Worm (Caenorhabditis elegans) whole organism, late embryonic: ENCODE results near the gene B0495.7.

ENCODE experiments used
- ama-1 ChIP-seq: fragments of 150-350 bp; optimal IDR thresholded peaks from 2 replicates; lab custom pipeline; 2014
- hlh-30 ChIP-seq: sonication (generic microtip); optimal IDR thresholded peaks from 2 replicates; lab custom pipeline; 2017; ENCODE audit warnings: antibody characterized with exemption, missing genetic modification characterization, missing compliant biosample characterization; ENCODE audit not compliant: insufficient read depth
- hlh-8 ChIP-seq: sonication (generic microtip); optimal IDR thresholded peaks from 2 replicates; lab custom pipeline; 2016; ENCODE audit warnings: missing genotype, missing genetic modification characterization, missing compliant biosample characterization
- nhr-11 ChIP-seq: fragments of 150-350 bp; optimal IDR thresholded peaks from 2 replicates; lab custom pipeline; 2014; ENCODE audit warnings: missing biosample characterization, missing genetic modification characterization
- pag-3 ChIP-seq: sonication (generic microtip); optimal IDR thresholded peaks from 2 replicates; lab custom pipeline; 2016; ENCODE audit warnings: missing compliant biosample characterization, missing genetic modification characterization, borderline replicate concordance

ce11 chrII:7707383-7707782 is 2.4 kb upstream of the B0495.7 start, which contains the start of gene luc-7L:
- TF ChIP-seq nhr-11 (no peak), pag-3 (tag; lab: Kevin White, UChicago) (no peak), hlh-30 (tag; lab: Kevin White, UChicago) (no peak), ama-1 (lab: Kevin White, UChicago) (no peak), hlh-8 (no peak)
